Worm (Caenorhabditis elegans): ENCODE data around the gene F07B7.7.
"Not testable (repeated sequence)": the region's sequence is repeated elsewhere in the genome, so short reads cannot be mapped to it uniquely, and the experiment has no call there.

F07B7.7 gene

DNA sequence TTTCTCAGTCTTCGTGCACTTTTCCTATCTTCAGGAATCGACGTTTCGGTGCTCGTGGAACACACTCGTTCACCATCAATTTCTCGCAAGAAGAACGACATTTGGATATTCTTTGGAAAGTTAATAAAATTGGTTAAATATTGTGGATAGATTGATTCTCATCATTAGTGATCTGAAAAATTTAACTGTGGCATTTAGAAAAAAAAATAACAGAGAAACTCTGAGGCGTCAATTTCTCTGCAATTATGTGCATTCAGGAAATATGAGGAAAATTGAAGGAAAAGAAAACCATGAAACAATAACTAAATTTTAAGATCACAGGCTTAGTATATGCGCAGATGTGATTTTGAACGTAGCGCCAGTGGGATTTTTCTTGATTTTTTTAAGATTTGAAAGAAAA lies 15.6 kb upstream of the F07B7.7 start, which contains the start of gene rpm-1:
Gene rpm-1, minus strand, starts transcription at position 101 of the 400 bp plus-strand sequence.
- not testable (repeated sequence) for TF ChIP-seq flt-1 (GFP tag; IDR thresholded peaks at IDR 0.05); T22C8.4 (GFP tag; IDR thresholded peaks at IDR 0.05); med-1 (GFP tag; optimal IDR thresholded peaks at IDR 0.05; ENCODE audit: insufficient read depth)

DNA sequence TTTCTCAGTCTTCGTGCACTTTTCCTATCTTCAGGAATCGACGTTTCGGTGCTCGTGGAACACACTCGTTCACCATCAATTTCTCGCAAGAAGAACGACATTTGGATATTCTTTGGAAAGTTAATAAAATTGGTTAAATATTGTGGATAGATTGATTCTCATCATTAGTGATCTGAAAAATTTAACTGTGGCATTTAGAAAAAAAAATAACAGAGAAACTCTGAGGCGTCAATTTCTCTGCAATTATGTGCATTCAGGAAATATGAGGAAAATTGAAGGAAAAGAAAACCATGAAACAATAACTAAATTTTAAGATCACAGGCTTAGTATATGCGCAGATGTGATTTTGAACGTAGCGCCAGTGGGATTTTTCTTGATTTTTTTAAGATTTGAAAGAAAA lies 26.5 kb downstream of the F07B7.7 start, which contains the start of gene F07B7.12:
Gene F07B7.12, minus strand, starts transcription at position 101 of the 400 bp plus-strand sequence.
- not testable (repeated sequence) for TF ChIP-seq T22C8.4, tab-1, ztf-29 (GFP tag; IDR thresholded peaks at IDR 0.05)

Measured in whole organism, midembryonic.